Worm (Caenorhabditis elegans) whole organism, midembryonic: ENCODE measurements around the gene srh-11.

Experiments used
- T22C8.4 ChIP-seq: fragments of 200-800 bp; sonication (Bioruptor generic); IDR thresholded peaks from 2 replicates; pipeline ENCODE4 v1.3.6; 2022; ENCODE audit warnings: missing genetic modification characterization, missing compliant biosample characterization
- cog-1 ChIP-seq: sonication (generic microtip); optimal IDR thresholded peaks from 2 replicates; lab custom pipeline; 2016; ENCODE audit warnings: missing genetic modification characterization, missing compliant biosample characterization
- flt-1 ChIP-seq: fragments of 200-800 bp; sonication (Bioruptor generic); IDR thresholded peaks from 2 replicates; pipeline ENCODE4 v1.3.6; 2022; ENCODE audit warnings: missing genetic modification characterization, missing compliant biosample characterization
- klf-2 ChIP-seq: fragments of 200-800 bp; sonication (Bioruptor generic); conservative IDR thresholded peaks from 2 replicates; pipeline ENCODE4 v1.3.6; 2022; ENCODE audit warnings: missing genetic modification reagents, missing genetic modification characterization, missing compliant biosample characterization
- med-1 ChIP-seq: sonication (generic microtip); optimal IDR thresholded peaks from 2 replicates; lab custom pipeline; 2017; ENCODE audit warnings: missing genetic modification characterization, mild to moderate bottlenecking, missing compliant biosample characterization, antibody characterized with exemption, missing genetic modification reagents; ENCODE audit not compliant: insufficient read depth
- ref-1 ChIP-seq: fragments of 200-800 bp; sonication (Bioruptor generic); conservative IDR thresholded peaks from 2 replicates; pipeline ENCODE4 v1.3.6; 2022; ENCODE audit warnings: missing genetic modification reagents, missing genetic modification characterization, missing compliant biosample characterization
- tab-1 ChIP-seq: fragments of 200-800 bp; sonication (Bioruptor generic); IDR thresholded peaks from 2 replicates; pipeline ENCODE4 v1.3.6; 2022; ENCODE audit warnings: missing genetic modification characterization, missing compliant biosample characterization
- ztf-23 ChIP-seq: fragments of 200-800 bp; sonication (Bioruptor generic); IDR thresholded peaks from 2 replicates; pipeline ENCODE4 v1.3.6; 2022; ENCODE audit warnings: missing genetic modification reagents, missing genetic modification characterization, missing compliant biosample characterization
- ztf-29 ChIP-seq: fragments of 200-800 bp; sonication (Bioruptor generic); IDR thresholded peaks from 2 replicates; pipeline ENCODE4 v1.3.6; 2022; ENCODE audit warnings: missing genetic modification reagents, missing genetic modification characterization, missing compliant biosample characterization

srh-11 gene

ce11 chrX:8284003-8284402 lies 34.8 kb downstream of the srh-11 start:
- TF ChIP-seq tab-1 (GFP tag; lab: Robert Waterston, UW) (no peak), T22C8.4 (GFP tag; lab: Robert Waterston, UW) (no peak), ztf-29 (no peak), ref-1 (no peak), cog-1 (tag; lab: Kevin White, UChicago) (no peak), ztf-23 (GFP tag; lab: Robert Waterston, UW) (no peak), med-1 (GFP tag; lab: Kevin White, UChicago) (no peak), flt-1 (no peak), klf-2 (no peak)

DNA sequence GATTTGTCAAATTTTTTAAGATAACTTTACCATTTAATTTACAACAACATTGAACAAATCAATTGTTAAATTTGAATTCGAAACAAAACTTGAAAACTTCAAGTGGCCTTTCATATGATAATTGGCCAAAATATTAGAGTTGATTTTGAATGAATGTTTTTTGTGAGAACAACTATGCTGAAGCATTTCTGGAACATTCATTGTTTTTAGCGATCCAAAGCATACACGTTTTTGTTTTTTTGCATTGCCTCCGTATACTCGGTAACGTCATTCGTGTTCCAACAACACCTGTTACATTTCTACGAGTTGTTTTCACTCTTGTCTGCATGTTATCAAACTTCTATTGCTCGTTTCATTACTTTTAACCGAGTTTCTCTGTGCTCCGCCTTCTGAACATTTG lies 41.9 kb downstream of the srh-11 start:
- TF ChIP-seq tab-1 (GFP tag; lab: Robert Waterston, UW) (no peak), ref-1 (no peak), ztf-23 (GFP tag; lab: Robert Waterston, UW) (no peak), med-1 (GFP tag; lab: Kevin White, UChicago) (no peak), klf-2 (no peak), T22C8.4 (GFP tag; lab: Robert Waterston, UW) (no peak), cog-1 (tag; lab: Kevin White, UChicago) (no peak), flt-1 (no peak), ztf-29 (no peak)

- TF ChIP-seq klf-2 (no peak), flt-1 (no peak), ref-1 (no peak), ztf-23 (GFP tag; lab: Robert Waterston, UW) (no peak), T22C8.4 (GFP tag; lab: Robert Waterston, UW) (no peak), tab-1 (GFP tag; lab: Robert Waterston, UW) (no peak), ztf-29 (no peak), med-1 (GFP tag; lab: Kevin White, UChicago) (no peak), cog-1 (tag; lab: Kevin White, UChicago) (no peak)
Observed at ce11 chrX:8276333-8276732, 42.5 kb downstream of the srh-11 start.

DNA sequence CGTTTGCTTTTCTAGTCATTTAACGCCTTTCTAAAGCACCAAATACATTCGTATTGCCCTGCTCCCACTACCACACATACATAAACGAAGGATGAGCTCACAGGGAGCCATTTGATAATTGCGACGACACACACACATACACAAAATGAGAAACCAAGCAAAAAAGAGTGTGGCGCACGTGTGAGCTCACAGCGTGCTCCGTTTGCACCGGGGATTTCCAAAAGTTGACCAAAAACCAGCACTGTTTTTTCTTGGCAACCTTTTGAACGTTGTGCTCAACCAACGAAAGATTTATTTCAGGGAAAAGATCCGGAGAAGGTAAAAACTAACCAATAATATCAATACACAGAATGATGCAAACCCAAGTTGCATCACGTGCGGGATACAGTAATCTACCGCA lies 44.0 kb downstream of the srh-11 start, which contains the start of gene ksr-1:
ksr-1 (plus strand) TSS at position 301 of the 400 bp plus-strand sequence.
- TF ChIP-seq med-1 (GFP tag; lab: Kevin White, UChicago) (no peak), klf-2 (no peak), ref-1 (no peak), flt-1 (no peak), cog-1 (tag; lab: Kevin White, UChicago) (no peak)

DNA sequence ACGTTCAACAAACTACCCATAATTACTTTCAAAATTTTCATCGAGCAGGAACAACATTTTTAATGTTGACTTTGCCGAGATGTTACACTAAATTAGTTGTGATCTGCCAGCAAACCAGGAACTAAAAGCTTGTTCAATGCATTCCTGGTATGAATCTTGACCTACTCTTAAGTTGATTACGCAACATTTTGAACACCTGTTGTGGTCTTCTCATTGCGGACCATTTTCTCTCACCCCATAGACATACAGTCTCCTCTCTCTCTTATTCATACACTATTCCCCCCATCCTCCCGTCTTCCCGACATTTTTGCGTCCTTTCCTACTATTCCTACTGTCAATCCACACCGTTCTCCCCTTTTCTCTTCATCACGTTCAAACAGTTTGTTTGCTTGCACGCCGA lies 45.4 kb downstream of the srh-11 start:
- no peak for TF ChIP-seq flt-1

- no peak for TF ChIP-seq klf-2
- no peak for TF ChIP-seq med-1 (GFP tag; lab: Kevin White, UChicago)
- TF ChIP-seq cog-1 (tag; lab: Kevin White, UChicago), result no peak
- no peak for TF ChIP-seq tab-1 (GFP tag; lab: Robert Waterston, UW)
- no peak for TF ChIP-seq ref-1
- TF ChIP-seq flt-1, result no peak
Observed at ce11 chrX:8270971-8271553, 47.8 kb downstream of the srh-11 start, which contains the start of gene cutl-29. Gene cutl-29 (minus strand): TSS chrX:8271021.

DNA sequence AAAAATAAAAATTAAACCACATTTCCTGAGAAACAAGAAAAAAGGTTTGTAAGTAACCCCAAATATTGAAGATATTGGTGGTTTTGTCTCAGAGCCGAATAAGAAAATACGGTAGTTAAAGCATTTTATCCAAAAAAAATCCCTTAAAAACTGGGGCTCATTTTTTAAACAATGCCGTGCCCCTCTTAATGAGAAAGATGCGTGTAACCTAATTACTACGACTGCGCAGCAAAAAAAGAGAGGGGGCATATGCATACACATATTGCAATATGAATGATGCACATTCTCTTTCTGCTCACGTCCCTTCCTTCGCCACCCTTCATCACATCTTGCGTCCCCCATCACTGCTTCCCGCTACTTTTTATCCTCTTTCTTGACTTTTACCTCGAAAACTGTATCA lies 50.8 kb downstream of the srh-11 start:
- TF ChIP-seq ztf-23 (GFP tag; lab: Robert Waterston, UW) (no peak), tab-1 (GFP tag; lab: Robert Waterston, UW) (no peak), ztf-29 (no peak), cog-1 (tag; lab: Kevin White, UChicago) (no peak), T22C8.4 (GFP tag; lab: Robert Waterston, UW) (no peak), med-1 (GFP tag; lab: Kevin White, UChicago) (no peak), ref-1 (no peak), klf-2 (no peak)
